Fruit fly (Drosophila melanogaster): ENCODE data around the gene Ndf.

The Ndf gene

DNA sequence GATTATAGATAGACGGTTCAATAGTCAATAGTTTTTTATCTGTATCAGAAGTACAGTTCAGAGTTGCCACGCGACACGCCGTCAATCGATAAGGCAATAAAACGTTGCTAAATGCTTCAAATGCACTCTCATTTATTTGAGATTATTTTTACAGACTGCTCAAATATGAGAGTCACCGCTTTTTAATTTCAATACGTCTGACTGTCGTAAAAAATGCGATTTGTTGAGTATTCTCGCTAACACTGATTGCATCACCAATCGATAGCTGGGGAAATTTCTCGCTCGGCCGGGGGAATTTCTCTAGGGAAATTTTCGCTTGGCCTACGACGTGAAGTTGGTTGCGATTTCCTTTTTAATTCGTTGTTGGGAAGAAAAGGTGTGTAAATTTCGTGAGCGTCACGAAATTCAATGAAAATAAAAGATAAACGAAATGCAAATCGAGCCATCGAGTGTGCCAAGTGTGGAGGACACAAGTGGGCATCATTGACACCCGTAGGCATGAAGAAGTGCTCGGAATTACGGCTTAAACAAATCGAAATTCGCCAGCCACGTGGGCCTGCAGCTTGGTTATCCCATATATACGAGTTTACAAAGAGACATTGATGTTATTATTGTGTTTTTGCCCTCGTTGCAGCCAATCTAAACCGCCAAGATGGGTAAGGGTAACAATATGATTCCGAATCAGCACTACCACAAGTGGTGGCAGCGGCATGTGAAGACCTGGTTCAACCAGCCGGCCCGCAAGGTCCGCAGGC is 36.5 kb upstream of the Ndf start, which contains the start of the genes Dref and RpL13 (continued):
- TF ChIP-seq Fer2 (tag; optimal IDR thresholded peaks at IDR 0.05) (peak; percentile 86), caup (GFP tag; optimal IDR thresholded peaks at IDR 0.05; ENCODE audit: severe bottlenecking) (peak; percentile 97), stc (GFP tag; IDR thresholded peaks at IDR 0.05) (peak; percentile 75), CG1792 (GFP tag; optimal IDR thresholded peaks at IDR 0.05) (peak; percentile 70), Kr (GFP tag; optimal IDR thresholded peaks at IDR 0.05) (peak; percentile 12), CG11398 (GFP tag; optimal IDR thresholded peaks at IDR 0.05) (peak; percentile 89), wek (GFP tag; optimal IDR thresholded peaks at IDR 0.05) (peak; percentile 91), Fer3 (tag; optimal IDR thresholded peaks at IDR 0.05) (peak; percentile 89), CG12744 (GFP tag; optimal IDR thresholded peaks at IDR 0.05) (peak; percentile 80), HmgZ (tag; optimal IDR thresholded peaks at IDR 0.05) (peak; percentile 93), YL-1 (GFP tag; optimal IDR thresholded peaks at IDR 0.05) (peak; percentile 100), CG7786 (GFP tag; optimal IDR thresholded peaks at IDR 0.05) (peak; percentile 81), ab (GFP tag; optimal IDR thresholded peaks at IDR 0.05) (peak; percentile 17), CG1832 (GFP tag; optimal IDR thresholded peaks at IDR 0.05) (no peak), ftz-f1 (GFP tag; optimal IDR thresholded peaks at IDR 0.05) (peak; percentile 54), CG4730 (GFP tag; IDR thresholded peaks at IDR 0.05) (no peak; the same call in 1 of the 2 replicates), Hr78 (GFP tag; optimal IDR thresholded peaks at IDR 0.05) (peak in 1 of 2 experiments; percentile 47), CG16779 (GFP tag; IDR thresholded peaks at IDR 0.05) (peak; percentile 59), CG31388 (GFP tag; optimal IDR thresholded peaks at IDR 0.05) (peak; percentile 3), CG6813 (GFP tag; optimal IDR thresholded peaks at IDR 0.05) (peak; percentile 93), Med (GFP tag) (peak; percentile 99), tx (GFP tag; optimal IDR thresholded peaks at IDR 0.05) (peak; percentile 77), CG8089 (GFP tag; optimal IDR thresholded peaks at IDR 0.05) (peak; percentile 73), Rfx (GFP tag; IDR thresholded peaks at IDR 0.05) (peak; percentile 88), danr (GFP tag; IDR thresholded peaks at IDR 0.05) (no peak), kay (GFP tag; optimal IDR thresholded peaks at IDR 0.05) (peak; percentile 36), Dad (GFP tag; optimal IDR thresholded peaks at IDR 0.05) (peak; percentile 85), psq (GFP tag; optimal IDR thresholded peaks at IDR 0.05) (peak; percentile 44), Doc3 (GFP tag; IDR thresholded peaks at IDR 0.05; ENCODE audit: partially characterized antibody) (peak; percentile 67), CG17186 (GFP tag; optimal IDR thresholded peaks at IDR 0.05) (peak; percentile 89), gfzf (GFP tag; optimal IDR thresholded peaks at IDR 0.05) (peak; percentile 47), CG10274 (GFP tag; optimal IDR thresholded peaks at IDR 0.05) (peak; percentile 78), CG17568 (GFP tag; optimal IDR thresholded peaks at IDR 0.05) (no peak), sug (tag; optimal IDR thresholded peaks at IDR 0.05) (peak; percentile 90), cato (GFP tag; optimal IDR thresholded peaks at IDR 0.05; ENCODE audit: borderline replicate concordance) (peak; percentile 65), repo (GFP tag; optimal IDR thresholded peaks at IDR 0.05) (peak; percentile 58), CG6854 (GFP tag; optimal IDR thresholded peaks at IDR 0.05) (peak; percentile 94), bsh (GFP tag; optimal IDR thresholded peaks at IDR 0.05) (peak; percentile 57 to 79), CG12219 (GFP tag; optimal IDR thresholded peaks at IDR 0.05) (peak; percentile 87), Chrac-16 (GFP tag; optimal IDR thresholded peaks at IDR 0.05) (peak; percentile 58), CG17802 (tag; optimal IDR thresholded peaks at IDR 0.05) (peak; percentile 53), lbe (GFP tag; optimal IDR thresholded peaks at IDR 0.05) (peak; percentile 78), E2f2 (GFP tag; IDR thresholded peaks at IDR 0.05) (peak; percentile 84), Antp (GFP tag; optimal IDR thresholded peaks at IDR 0.05) (peak; percentile 85), CG3407 (GFP tag; optimal IDR thresholded peaks at IDR 0.05) (peak; percentile 88), H2.0 (GFP tag; IDR thresholded peaks at IDR 0.05) (peak; percentile 48; the same call in 1 of the 2 replicates), CG12659 (GFP tag; optimal IDR thresholded peaks at IDR 0.05) (peak; percentile 95), CG6683 (GFP tag; optimal IDR thresholded peaks at IDR 0.05) (peak; percentile 84)
